Worm (Caenorhabditis elegans) whole organism, L1 larva: ENCODE results near the gene nlp-69.

ENCODE experiments used
- aly-2 ChIP-seq: fragments of 150-350 bp; optimal IDR thresholded peaks from 2 replicates; lab custom pipeline; 2014; ENCODE audit warnings: missing biosample characterization, missing genetic modification characterization
- ama-1 ChIP-seq: fragments of 150-350 bp; optimal IDR thresholded peaks from 2 replicates; lab custom pipeline; 2014
- elt-2 ChIP-seq: sonication (generic microtip); optimal IDR thresholded peaks from 2 replicates; lab custom pipeline; 2016; ENCODE audit warnings: missing genetic modification characterization, mild to moderate bottlenecking, inconsistent platforms, missing compliant biosample characterization, missing genetic modification reagents
- nhr-20 ChIP-seq: sonication (generic microtip); optimal IDR thresholded peaks from 2 replicates; lab custom pipeline; 2016; ENCODE audit warnings: mild to moderate bottlenecking, missing genetic modification characterization, missing compliant biosample characterization
- nhr-77 ChIP-seq: fragments of 150-350 bp; optimal IDR thresholded peaks from 2 replicates; lab custom pipeline; 2014; ENCODE audit warnings: missing biosample characterization, missing genetic modification characterization
- pag-3 ChIP-seq: sonication (generic microtip); optimal IDR thresholded peaks from 2 replicates; lab custom pipeline; 2017; ENCODE audit warnings: missing genetic modification characterization, mild to moderate bottlenecking, missing compliant biosample characterization, antibody characterized with exemption, borderline replicate concordance; ENCODE audit not compliant: insufficient read depth
- snpc-4 ChIP-seq: fragments of 150-350 bp; optimal IDR thresholded peaks from 2 replicates; lab custom pipeline; 2014; ENCODE audit warnings: missing biosample characterization, missing genetic modification characterization
- sup-37 ChIP-seq: fragments of 200-800 bp; sonication (Bioruptor generic); optimal IDR thresholded peaks from 2 replicates; lab custom pipeline; 2018; ENCODE audit warnings: mild to moderate bottlenecking, missing genetic modification characterization, missing compliant biosample characterization
- unc-62 ChIP-seq: fragments of 150-350 bp; optimal IDR thresholded peaks from 2 replicates; lab custom pipeline; 2014; ENCODE audit warnings: missing biosample characterization, missing genetic modification reagents, missing genetic modification characterization

- no peak for TF ChIP-seq pag-3
- TF ChIP-seq aly-2 (tag; lab: Kevin White, UChicago), result no peak
- no peak for TF ChIP-seq sup-37 (GFP tag; lab: Kevin White, UChicago)
- no peak for TF ChIP-seq ama-1
- no peak for TF ChIP-seq snpc-4 (tag; lab: Kevin White, UChicago)
- no peak for TF ChIP-seq nhr-77 (tag; lab: Kevin White, UChicago)
- TF ChIP-seq elt-2 (tag; lab: Kevin White, UChicago), result peak; percentile 53
- no peak for TF ChIP-seq unc-62 (GFP tag; lab: Kevin White, UChicago)
- TF ChIP-seq nhr-20, result no peak
Observed at ce11 chrV:20074345-20074744, 20.5 kb downstream of the nlp-69 start.
